Worm (Caenorhabditis elegans): ENCODE measurements around the gene ZK550.6.

ZK550.6 gene

ce11 chrIV:17248538-17248937, 13.7 kb downstream of the ZK550.6 start:
- TF ChIP-seq nhr-67 (tag; optimal IDR thresholded peaks at IDR 0.05): no peak
- no peak for TF ChIP-seq nfya-1 (tag; optimal IDR thresholded peaks at IDR 0.05; ENCODE audit: insufficient read depth)
- no peak for TF ChIP-seq nhr-43 (tag; optimal IDR thresholded peaks at IDR 0.05; ENCODE audit: poor library complexity, severe bottlenecking)
- TF ChIP-seq fos-1 (tag; optimal IDR thresholded peaks at IDR 0.05): no peak
- TF ChIP-seq egl-5 (tag; optimal IDR thresholded peaks at IDR 0.05): no peak
- TF ChIP-seq R02D3.7 (tag; optimal IDR thresholded peaks at IDR 0.05): no peak
- TF ChIP-seq aly-2 (tag; optimal IDR thresholded peaks at IDR 0.05): no peak
- TF ChIP-seq jun-1 (tag; optimal IDR thresholded peaks at IDR 0.05): no peak
- no peak for TF ChIP-seq fkh-2 (tag; optimal IDR thresholded peaks at IDR 0.05)
- no peak for TF ChIP-seq daf-12 (tag; optimal IDR thresholded peaks at IDR 0.05)
- no peak for TF ChIP-seq hmg-11 (tag; optimal IDR thresholded peaks at IDR 0.05)
- TF ChIP-seq snpc-4 (tag; optimal IDR thresholded peaks at IDR 0.05): no peak
- no peak for TF ChIP-seq eor-1 (tag; optimal IDR thresholded peaks at IDR 0.05)
- no peak for TF ChIP-seq ceh-28 (tag; optimal IDR thresholded peaks at IDR 0.05)
- no peak for TF ChIP-seq ztf-4 (tag; optimal IDR thresholded peaks at IDR 0.05)
- TF ChIP-seq elt-1 (tag; optimal IDR thresholded peaks at IDR 0.05): no peak
- no peak for TF ChIP-seq pqm-1 (tag; optimal IDR thresholded peaks at IDR 0.05)

- TF ChIP-seq nhr-67 (tag; optimal IDR thresholded peaks at IDR 0.05) (no peak), nfya-1 (tag; optimal IDR thresholded peaks at IDR 0.05; ENCODE audit: insufficient read depth) (no peak), tbx-2 (tag; optimal IDR thresholded peaks at IDR 0.05) (no peak), fkh-10 (GFP tag; optimal IDR thresholded peaks at IDR 0.05) (no peak), lin-15B (tag; optimal IDR thresholded peaks at IDR 0.05) (no peak), skn-1 (tag; optimal IDR thresholded peaks at IDR 0.05) (no peak), elt-1 (tag; optimal IDR thresholded peaks at IDR 0.05) (no peak), nhr-237 (tag; optimal IDR thresholded peaks at IDR 0.05) (no peak)
These were observed 15.1 kb downstream of the ZK550.6 start for ce11 chrIV:17247184-17247583.

ce11 chrIV:17245200-17245599, 17.1 kb downstream of the ZK550.6 start, which contains the start of gene ZK550.2:
TSS of gene ZK550.2 (plus strand) at chrIV:17245584.
- TF ChIP-seq elt-2 (tag; optimal IDR thresholded peaks at IDR 0.05) (peak; percentile 99), skn-1 (tag; optimal IDR thresholded peaks at IDR 0.05) (peak; percentile 22), pqm-1 (tag; optimal IDR thresholded peaks at IDR 0.05) (peak; percentile 99), egl-27 (tag; optimal IDR thresholded peaks at IDR 0.05) (no peak), pha-4 (tag; optimal IDR thresholded peaks at IDR 0.05) (peak; percentile 36), ceh-82 (tag; optimal IDR thresholded peaks at IDR 0.05) (no peak), jun-1 (tag; optimal IDR thresholded peaks at IDR 0.05) (peak; percentile 94)

ce11 chrIV:17238951-17239350, 23.3 kb downstream of the ZK550.6 start:
- TF ChIP-seq fkh-10 (GFP tag; optimal IDR thresholded peaks at IDR 0.05) (peak; percentile 61), zag-1 (tag; optimal IDR thresholded peaks at IDR 0.05) (no peak)

- TF ChIP-seq ztf-11 (tag; optimal IDR thresholded peaks at IDR 0.05) (no peak), nhr-11 (tag; optimal IDR thresholded peaks at IDR 0.05) (no peak), fkh-10 (GFP tag; optimal IDR thresholded peaks at IDR 0.05) (peak; percentile 41)
These were observed 25.3 kb downstream of the ZK550.6 start for ce11 chrIV:17237029-17237428.

ce11 chrIV:17233494-17233893, 28.8 kb downstream of the ZK550.6 start:
- TF ChIP-seq egl-27 (tag; optimal IDR thresholded peaks at IDR 0.05): no peak
- TF ChIP-seq fkh-10 (GFP tag; optimal IDR thresholded peaks at IDR 0.05): peak; percentile 87

ce11 chrIV:17232899-17233298, 29.4 kb downstream of the ZK550.6 start:
- TF ChIP-seq nhr-77 (tag; optimal IDR thresholded peaks at IDR 0.05) (no peak), elt-3 (tag; optimal IDR thresholded peaks at IDR 0.05) (no peak), fkh-10 (GFP tag; optimal IDR thresholded peaks at IDR 0.05) (no peak), nhr-76 (tag; optimal IDR thresholded peaks at IDR 0.05) (no peak), jun-1 (tag; optimal IDR thresholded peaks at IDR 0.05) (no peak), unc-39 (tag; optimal IDR thresholded peaks at IDR 0.05) (no peak), lin-15B (tag; optimal IDR thresholded peaks at IDR 0.05) (no peak), egl-27 (tag; optimal IDR thresholded peaks at IDR 0.05) (no peak), nhr-11 (tag; optimal IDR thresholded peaks at IDR 0.05) (no peak), ceh-82 (tag; optimal IDR thresholded peaks at IDR 0.05) (no peak), snpc-4 (tag; optimal IDR thresholded peaks at IDR 0.05) (no peak), elt-1 (tag; optimal IDR thresholded peaks at IDR 0.05) (no peak), fkh-2 (tag; optimal IDR thresholded peaks at IDR 0.05) (no peak), egl-5 (tag; optimal IDR thresholded peaks at IDR 0.05) (no peak), nhr-25 (tag; optimal IDR thresholded peaks at IDR 0.05) (no peak)

Data from whole organism, L3 larva.